Fruit fly (Drosophila melanogaster): ENCODE results near the gene rumpel.

DNA sequence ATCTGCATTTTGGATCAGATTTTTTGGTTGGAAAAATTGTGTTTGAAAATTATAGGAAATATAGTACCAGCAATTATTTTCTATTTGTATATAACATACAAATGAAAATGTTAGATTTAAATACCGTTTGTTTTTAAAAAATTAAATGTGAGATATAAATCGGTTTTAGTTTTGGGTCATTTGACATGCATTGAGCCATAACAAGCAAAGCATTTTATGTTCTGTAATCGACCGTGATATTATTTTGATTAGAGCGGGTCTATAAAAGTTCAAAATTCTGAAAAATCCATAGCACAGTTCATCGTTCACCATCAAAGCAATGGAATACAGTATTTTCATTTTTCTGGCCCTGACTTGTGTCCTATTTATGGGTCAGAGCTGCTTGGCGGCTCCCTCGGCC is 1.4 kb upstream of the rumpel start, which contains the start of gene CG34337:
- TF ChIP-seq Neu2 (GFP tag; optimal IDR thresholded peaks at IDR 0.05; ENCODE audit: borderline replicate concordance) (no peak), Poxn (GFP tag; IDR thresholded peaks at IDR 0.05) (no peak), Dek (tag; optimal IDR thresholded peaks at IDR 0.05) (no peak)

Measured in whole organism, embryonic.